Worm (Caenorhabditis elegans) whole organism, L4 larva: Measurements from ENCODE around the gene fbxb-74.

Experiments
- D1046.2 ChIP-seq: fragments of 200-800 bp; sonication (Bioruptor generic); IDR thresholded peaks from 2 replicates; pipeline ENCODE4 v1.3.6; 2022; ENCODE audit warnings: missing genetic modification characterization, missing compliant biosample characterization
- F10B5.3 ChIP-seq: sonication (generic microtip); optimal IDR thresholded peaks from 2 replicates; lab custom pipeline; 2016; ENCODE audit warnings: mild to moderate bottlenecking, missing genetic modification characterization, missing compliant biosample characterization
- F49E8.2 ChIP-seq: sonication (generic microtip); optimal IDR thresholded peaks from 2 replicates; lab custom pipeline; 2016; ENCODE audit warnings: missing compliant biosample characterization, mild to moderate bottlenecking, missing genetic modification characterization, borderline replicate concordance
- R02D3.7 ChIP-seq: fragments of 150-350 bp; sonication (generic microtip); optimal IDR thresholded peaks from 3 replicates; lab custom pipeline; 2014; ENCODE audit warnings: missing biosample characterization, missing genetic modification characterization
- T20F7.1 ChIP-seq: fragments of 200-800 bp; sonication (Bioruptor generic); optimal IDR thresholded peaks from 2 replicates; lab custom pipeline; 2018; ENCODE audit warnings: mild to moderate bottlenecking, missing genetic modification characterization, missing compliant biosample characterization
- T26A8.4 ChIP-seq: fragments of 200-800 bp; sonication (Bioruptor generic); IDR thresholded peaks from 2 replicates; pipeline ENCODE4 v1.3.6; 2022; ENCODE audit warnings: missing genetic modification characterization, missing compliant biosample characterization
- Y105C5A.15 ChIP-seq: fragments of 200-800 bp; sonication (Bioruptor generic); IDR thresholded peaks from 2 replicates; pipeline ENCODE4 v1.3.6; 2022; ENCODE audit warnings: missing genetic modification characterization, missing compliant biosample characterization
- Y48G9A.11 ChIP-seq: fragments of 200-800 bp; sonication (Bioruptor generic); IDR thresholded peaks from 2 replicates; pipeline ENCODE4 v1.3.6; 2022; ENCODE audit warnings: missing genetic modification reagents, missing genetic modification characterization, missing compliant biosample characterization
- Y5F2A.4 ChIP-seq: fragments of 200-800 bp; sonication (Bioruptor generic); optimal IDR thresholded peaks from 2 replicates; lab custom pipeline; 2018; ENCODE audit warnings: mild to moderate bottlenecking, missing genetic modification characterization, missing compliant biosample characterization
- Y75B8A.6 ChIP-seq: fragments of 200-800 bp; sonication (Bioruptor generic); IDR thresholded peaks from 2 replicates; pipeline ENCODE4 v1.3.6; 2022; ENCODE audit warnings: missing genetic modification reagents, missing genetic modification characterization, missing compliant biosample characterization
- aly-2 ChIP-seq: sonication (generic microtip); optimal IDR thresholded peaks from 2 replicates; lab custom pipeline; 2018; ENCODE audit warnings: missing biosample characterization, missing genetic modification characterization
- ama-1 ChIP-seq: fragments of 150-350 bp; optimal IDR thresholded peaks from 2 replicates; lab custom pipeline; 2014; ENCODE audit warnings: inconsistent platforms, mixed read lengths
- attf-4 ChIP-seq: sonication (generic microtip); optimal IDR thresholded peaks from 3 replicates; lab custom pipeline; 2017; ENCODE audit warnings: missing biosample characterization, missing genetic modification characterization
- ceh-20 ChIP-seq: fragments of 200-800 bp; sonication (Bioruptor generic); IDR thresholded peaks from 2 replicates; pipeline ENCODE4 v1.3.6; 2022; ENCODE audit warnings: missing genetic modification reagents, missing genetic modification characterization, missing compliant biosample characterization
- ceh-32 ChIP-seq: sonication (generic microtip); optimal IDR thresholded peaks from 2 replicates; lab custom pipeline; 2016; ENCODE audit warnings: mild to moderate bottlenecking, missing genetic modification characterization, missing compliant biosample characterization; ENCODE audit not compliant: poor library complexity
- ceh-82 ChIP-seq: sonication (generic microtip); optimal IDR thresholded peaks from 2 replicates; lab custom pipeline; 2017; ENCODE audit warnings: missing biosample characterization, missing genetic modification characterization
- ces-1 ChIP-seq: fragments of 150-350 bp; sonication (generic microtip); optimal IDR thresholded peaks from 4 replicates; lab custom pipeline; 2014; ENCODE audit warnings: missing biosample characterization, missing genetic modification reagents, missing genetic modification characterization
- cey-2 ChIP-seq: sonication (generic microtip); optimal IDR thresholded peaks from 3 replicates; lab custom pipeline; 2017; ENCODE audit warnings: missing genetic modification characterization, mild to moderate bottlenecking, missing compliant biosample characterization, antibody characterized with exemption, borderline replicate concordance; ENCODE audit not compliant: insufficient read depth
- daf-8 ChIP-seq: fragments of 200-800 bp; sonication (Bioruptor generic); IDR thresholded peaks from 2 replicates; pipeline ENCODE4 v1.3.6; 2022; ENCODE audit warnings: missing genetic modification characterization, missing compliant biosample characterization
- dmd-8 ChIP-seq: fragments of 200-800 bp; sonication (Bioruptor generic); IDR thresholded peaks from 2 replicates; pipeline ENCODE4 v1.3.6; 2022; ENCODE audit warnings: missing genetic modification characterization, missing compliant biosample characterization
- dpl-1 ChIP-seq: fragments of 150-350 bp; optimal IDR thresholded peaks from 2 replicates; lab custom pipeline; 2014; ENCODE audit warnings: missing biosample characterization, missing genetic modification reagents, missing genetic modification characterization
- egl-27 ChIP-seq: sonication (generic microtip); optimal IDR thresholded peaks from 3 replicates; lab custom pipeline; 2017; ENCODE audit warnings: missing biosample characterization, missing genetic modification reagents, missing genetic modification characterization
- fos-1 ChIP-seq: fragments of 150-350 bp; optimal IDR thresholded peaks from 2 replicates; lab custom pipeline; 2014; ENCODE audit warnings: missing biosample characterization, missing genetic modification characterization
- hif-1 ChIP-seq, 2 experiments: sonication (generic microtip); optimal IDR thresholded peaks; 2 replicates each; lab custom pipeline; 2016 to 2017; ENCODE audit warnings: missing compliant biosample characterization in 2 of 2, missing genetic modification characterization in 2 of 2, missing genetic modification reagents in 2 of 2, missing genotype in 2 of 2, mild to moderate bottlenecking in 1 of 2
- jun-1 ChIP-seq: fragments of 150-350 bp; optimal IDR thresholded peaks from 2 replicates; lab custom pipeline; 2014; ENCODE audit warnings: missing biosample characterization, missing genetic modification reagents, missing genetic modification characterization
- lim-7 ChIP-seq: fragments of 200-800 bp; sonication (Bioruptor generic); IDR thresholded peaks from 2 replicates; pipeline ENCODE4 v1.3.6; 2022; ENCODE audit warnings: missing genetic modification characterization, missing compliant biosample characterization
- lin-1 ChIP-seq: fragments of 200-800 bp; sonication (Bioruptor generic); IDR thresholded peaks from 2 replicates; pipeline ENCODE4 v1.3.6; 2022; ENCODE audit warnings: missing genetic modification reagents, missing genetic modification characterization, missing compliant biosample characterization
- lin-39 ChIP-seq: fragments of 150-350 bp; optimal IDR thresholded peaks from 2 replicates; lab custom pipeline; 2014; ENCODE audit warnings: missing biosample characterization, missing genetic modification reagents, missing genetic modification characterization
- madf-5 ChIP-seq, 2 experiments: fragments of 200-800 bp; sonication (Bioruptor generic); IDR thresholded peaks; 2 replicates each; pipeline ENCODE4 v1.3.6; 2022; ENCODE audit warnings: missing compliant biosample characterization in 2 of 2, missing genetic modification characterization in 2 of 2
- mdl-1 ChIP-seq, 2 experiments: fragments of 150-350 bp in 1 of 2; sonication (generic microtip) in 1 of 2; optimal IDR thresholded peaks; 2 replicates each; lab custom pipeline; 2014 to 2017; ENCODE audit warnings: missing biosample characterization in 2 of 2, missing genetic modification characterization in 2 of 2
- mes-2 ChIP-seq: sonication (generic microtip); optimal IDR thresholded peaks from 2 replicates; lab custom pipeline; 2016; ENCODE audit warnings: missing genotype, mild to moderate bottlenecking, missing genetic modification characterization, missing compliant biosample characterization; ENCODE audit not compliant: poor library complexity, severe bottlenecking
- mxl-3 ChIP-seq: fragments of 200-800 bp; sonication (Bioruptor generic); optimal IDR thresholded peaks from 2 replicates; lab custom pipeline; 2018; ENCODE audit warnings: mild to moderate bottlenecking, missing genetic modification characterization, missing compliant biosample characterization
- nhr-237 ChIP-seq: sonication (generic microtip); optimal IDR thresholded peaks from 2 replicates; lab custom pipeline; 2017; ENCODE audit warnings: missing biosample characterization, missing genetic modification characterization
- nhr-28 ChIP-seq: fragments of 150-350 bp; optimal IDR thresholded peaks from 2 replicates; lab custom pipeline; 2014; ENCODE audit warnings: missing biosample characterization, missing genetic modification characterization
- nhr-42 ChIP-seq: fragments of 200-800 bp; sonication (Bioruptor generic); IDR thresholded peaks from 2 replicates; pipeline ENCODE4 v1.3.6; 2022; ENCODE audit warnings: missing genetic modification characterization, missing compliant biosample characterization
- nhr-76 ChIP-seq: fragments of 150-350 bp; optimal IDR thresholded peaks from 2 replicates; lab custom pipeline; 2014; ENCODE audit warnings: missing biosample characterization, missing genetic modification characterization
- pha-4 ChIP-seq, 2 experiments: fragments of 150-350 bp in 1 of 2; fragments of 200-800 bp in 1 of 2; sonication (Bioruptor generic) in 1 of 2; IDR thresholded peaks in 1 of 2; optimal IDR thresholded peaks in 1 of 2; 2 replicates each; pipeline versions ENCODE4 v1.3.6 to Lab custom; 2014 to 2022; ENCODE audit warnings: missing genetic modification characterization in 2 of 2, missing genetic modification reagents in 2 of 2, missing biosample characterization in 1 of 2, missing compliant biosample characterization in 1 of 2
- pqm-1 ChIP-seq: sonication (generic microtip); optimal IDR thresholded peaks from 2 replicates; lab custom pipeline; 2017; ENCODE audit warnings: missing biosample characterization, missing genetic modification characterization
- rbr-2 ChIP-seq: sonication (generic microtip); optimal IDR thresholded peaks from 2 replicates; lab custom pipeline; 2016; ENCODE audit warnings: missing genotype, missing genetic modification characterization, missing compliant biosample characterization
- saeg-2 ChIP-seq: fragments of 200-800 bp; sonication (Bioruptor generic); IDR thresholded peaks from 2 replicates; pipeline ENCODE4 v1.3.6; 2022; ENCODE audit warnings: missing genetic modification reagents, missing genetic modification characterization, missing compliant biosample characterization
- snpc-1.2 ChIP-seq: fragments of 200-800 bp; sonication (Bioruptor generic); IDR thresholded peaks from 2 replicates; pipeline ENCODE4 v1.3.6; 2022; ENCODE audit warnings: missing genetic modification reagents, missing genetic modification characterization, missing compliant biosample characterization
- spr-1 ChIP-seq: sonication (generic microtip); optimal IDR thresholded peaks from 2 replicates; lab custom pipeline; 2016; ENCODE audit warnings: mild to moderate bottlenecking, missing genetic modification characterization, missing compliant biosample characterization
- tag-97 ChIP-seq: fragments of 200-800 bp; sonication (Bioruptor generic); IDR thresholded peaks from 2 replicates; pipeline ENCODE4 v1.3.6; 2022; ENCODE audit warnings: missing genetic modification characterization, missing compliant biosample characterization
- unc-130 ChIP-seq: sonication (generic microtip); optimal IDR thresholded peaks from 2 replicates; lab custom pipeline; 2016; ENCODE audit warnings: missing genetic modification reagents, missing genetic modification characterization, missing compliant biosample characterization
- zag-1 ChIP-seq: fragments of 150-350 bp; optimal IDR thresholded peaks from 2 replicates; lab custom pipeline; 2014; ENCODE audit warnings: missing biosample characterization, missing genetic modification characterization
- zfp-2 ChIP-seq: sonication (generic microtip); optimal IDR thresholded peaks from 2 replicates; lab custom pipeline; 2016; ENCODE audit warnings: mild to moderate bottlenecking, missing genetic modification characterization, missing compliant biosample characterization
- zfp-3 ChIP-seq: fragments of 200-800 bp; sonication (Bioruptor generic); conservative IDR thresholded peaks from 2 replicates; pipeline ENCODE4 v1.3.6; 2022; ENCODE audit warnings: missing genetic modification reagents, missing genetic modification characterization, missing compliant biosample characterization
- zip-11 ChIP-seq: fragments of 200-800 bp; sonication (Bioruptor generic); IDR thresholded peaks from 2 replicates; pipeline ENCODE4 v1.3.6; 2022; ENCODE audit warnings: missing genetic modification characterization, missing compliant biosample characterization
- zip-2 ChIP-seq: fragments of 150-350 bp; optimal IDR thresholded peaks from 2 replicates; lab custom pipeline; 2014; ENCODE audit warnings: missing biosample characterization, missing genetic modification characterization
- ztf-11 ChIP-seq: fragments of 150-350 bp; optimal IDR thresholded peaks from 2 replicates; lab custom pipeline; 2014; ENCODE audit warnings: missing biosample characterization, missing genetic modification characterization
- ztf-7 ChIP-seq: fragments of 150-350 bp; optimal IDR thresholded peaks from 2 replicates; lab custom pipeline; 2014; ENCODE audit warnings: missing biosample characterization, missing genetic modification characterization

fbxb-74 gene

ce11 chrIV:4390438-4390894 lies 48.6 kb downstream of the fbxb-74 start, which contains the start of the genes rpl-7A and set-21 (continued):
- peak; percentile 98 for TF ChIP-seq zfp-3 (GFP tag; lab: Robert Waterston, UW)
- TF ChIP-seq aly-2 (tag; lab: Kevin White, UChicago): no peak
- TF ChIP-seq lin-1 (GFP tag; lab: Robert Waterston, UW): peak; percentile 95
- peak; percentile 80 for TF ChIP-seq Y5F2A.4 (GFP tag; lab: Kevin White, UChicago)
- TF ChIP-seq Y48G9A.11 (GFP tag; lab: Robert Waterston, UW): peak; percentile 90
- TF ChIP-seq F49E8.2 (tag; lab: Kevin White, UChicago): peak; percentile 82
- TF ChIP-seq Y75B8A.6 (GFP tag; lab: Robert Waterston, UW): peak; percentile 95
- no peak for TF ChIP-seq ztf-7 (tag; lab: Kevin White, UChicago)
- TF ChIP-seq F10B5.3 (tag; lab: Kevin White, UChicago): peak; percentile 90
- no peak for TF ChIP-seq egl-27 (tag; lab: Kevin White, UChicago)
- TF ChIP-seq spr-1 (tag; lab: Kevin White, UChicago): peak; percentile 92
- TF ChIP-seq R02D3.7 (tag; lab: Kevin White, UChicago): no peak
- peak; percentile 70 for TF ChIP-seq jun-1 (tag; lab: Kevin White, UChicago)
- TF ChIP-seq attf-4: no peak
- no peak for TF ChIP-seq zag-1 (tag; lab: Kevin White, UChicago)
- TF ChIP-seq nhr-42 (GFP tag; lab: Robert Waterston, UW): peak; percentile 97
- no peak for TF ChIP-seq lin-39 (tag; lab: Kevin White, UChicago)
- TF ChIP-seq mdl-1 (tag; optimal IDR thresholded peaks at IDR 0.05; lab: Kevin White, UChicago): peak in 1 of 2 experiments; percentile 68
- no peak for TF ChIP-seq nhr-76
- TF ChIP-seq D1046.2 (GFP tag; lab: Robert Waterston, UW): peak; percentile 95
- no peak for TF ChIP-seq ztf-11 (tag; lab: Kevin White, UChicago)
- peak; percentile 76 for TF ChIP-seq unc-130 (GFP tag; lab: Kevin White, UChicago)
- peak; percentile 45 for TF ChIP-seq pqm-1 (tag; lab: Kevin White, UChicago)
- peak; percentile 99 for TF ChIP-seq T26A8.4 (GFP tag; lab: Robert Waterston, UW)
- peak; percentile 43 for TF ChIP-seq zip-2 (tag; lab: Kevin White, UChicago)
- peak; percentile 97 for TF ChIP-seq saeg-2 (GFP tag; lab: Robert Waterston, UW)
- TF ChIP-seq mxl-3 (GFP tag; lab: Kevin White, UChicago): peak; percentile 90
- TF ChIP-seq mes-2: peak; percentile 97
- no peak for TF ChIP-seq ama-1 (lab: Kevin White, UChicago)
- TF ChIP-seq nhr-237: peak; percentile 23
- TF ChIP-seq lim-7 (GFP tag; lab: Robert Waterston, UW): 0 out of 2 replicates have a peak, but pooled peaks have one; percentile 28
- TF ChIP-seq pha-4 (GFP tag; IDR thresholded peaks at IDR 0.05; lab: Robert Waterston, UW): peak; percentile 98
- no peak for TF ChIP-seq pha-4 (tag; optimal IDR thresholded peaks at IDR 0.05; lab: Kevin White, UChicago)
- peak; percentile 40 for TF ChIP-seq fos-1 (tag; lab: Kevin White, UChicago)
- TF ChIP-seq dpl-1 (GFP tag; lab: Kevin White, UChicago): peak; percentile 96
- TF ChIP-seq madf-5 (GFP tag; IDR thresholded peaks at IDR 0.05; lab: Robert Waterston, UW): peak; percentile 73 to 95; a peak in 3 of 4 replicates
- TF ChIP-seq Y105C5A.15 (GFP tag; lab: Robert Waterston, UW): peak; percentile 66; the same call in 1 of the 2 replicates
- 0 out of 2 replicates have a peak, but pooled peaks have one; percentile 26 for TF ChIP-seq tag-97 (GFP tag; lab: Robert Waterston, UW)
- peak; percentile 10 for TF ChIP-seq ceh-32 (tag; lab: Kevin White, UChicago)
- no peak for TF ChIP-seq zip-11 (GFP tag; lab: Robert Waterston, UW)
- TF ChIP-seq nhr-28 (tag; lab: Kevin White, UChicago): peak; percentile 91
- TF ChIP-seq cey-2 (tag; lab: Kevin White, UChicago): no peak
- peak; percentile 98 for TF ChIP-seq rbr-2 (tag; lab: Kevin White, UChicago)
- peak; percentile 92 for TF ChIP-seq zfp-2 (tag; lab: Kevin White, UChicago)
- TF ChIP-seq T20F7.1: peak; percentile 93
- no peak for TF ChIP-seq ceh-82
- TF ChIP-seq ces-1: no peak
- TF ChIP-seq dmd-8: peak; percentile 71; the same call in 1 of the 2 replicates
- TF ChIP-seq daf-8: no peak
- peak; percentile 98 for TF ChIP-seq ceh-20 (GFP tag; lab: Robert Waterston, UW)
- peak; percentile 63 to 90 for TF ChIP-seq hif-1 (tag; optimal IDR thresholded peaks at IDR 0.05; lab: Kevin White, UChicago)
- peak; percentile 89 for TF ChIP-seq snpc-1.2 (GFP tag; lab: Robert Waterston, UW)
